Fruit fly (Drosophila melanogaster) whole organism, prepupa: Measurements from ENCODE around the gene HSPBAP1.

Experiments used
- CG11762 ChIP-seq: fragments of 200-800 bp; sonication (Bioruptor generic); optimal IDR thresholded peaks from 3 replicates; lab custom pipeline; 2016; ENCODE audit warnings: missing biosample characterization, missing genetic modification characterization; ENCODE audit not compliant: insufficient read depth
- Hr39 ChIP-seq: fragments of 200-800 bp; sonication (Bioruptor generic); optimal IDR thresholded peaks from 2 replicates; lab custom pipeline; 2016; ENCODE audit warnings: missing biosample characterization, missing genetic modification characterization
- Smox ChIP-seq: fragments of 200-800 bp; sonication (Bioruptor generic); optimal IDR thresholded peaks from 3 replicates; lab custom pipeline; 2016; ENCODE audit warnings: missing biosample characterization, missing genetic modification characterization
- Sox102F ChIP-seq: fragments of 200-800 bp; sonication (Bioruptor generic); optimal IDR thresholded peaks from 2 replicates; lab custom pipeline; 2016; ENCODE audit warnings: missing biosample characterization, mild to moderate bottlenecking, missing genetic modification characterization
- fd85E ChIP-seq: fragments of 200-800 bp; sonication (Bioruptor generic); optimal IDR thresholded peaks from 3 replicates; lab custom pipeline; 2016; ENCODE audit warnings: missing biosample characterization, missing genetic modification characterization
- spab ChIP-seq: fragments of 200-800 bp; sonication (Bioruptor generic); optimal IDR thresholded peaks from 2 replicates; lab custom pipeline; 2017; ENCODE audit warnings: missing biosample characterization, mild to moderate bottlenecking, missing genetic modification characterization, missing genetic modification reagents

- no peak for TF ChIP-seq spab (GFP tag; lab: Kevin White, UChicago)
- TF ChIP-seq Sox102F (GFP tag; lab: Kevin White, UChicago) = no peak
- no peak for TF ChIP-seq fd85E (GFP tag; lab: Kevin White, UChicago)
- no peak for TF ChIP-seq CG11762 (GFP tag; lab: Kevin White, UChicago)
- TF ChIP-seq Hr39 = no peak
- TF ChIP-seq Smox (GFP tag; lab: Kevin White, UChicago) = no peak
These were observed 45.0 kb downstream of the HSPBAP1 start for dm6 chr3R:27739999-27740398.
